Fruit fly (Drosophila melanogaster): ENCODE data around the gene Past1.

Gene Past1

DNA sequence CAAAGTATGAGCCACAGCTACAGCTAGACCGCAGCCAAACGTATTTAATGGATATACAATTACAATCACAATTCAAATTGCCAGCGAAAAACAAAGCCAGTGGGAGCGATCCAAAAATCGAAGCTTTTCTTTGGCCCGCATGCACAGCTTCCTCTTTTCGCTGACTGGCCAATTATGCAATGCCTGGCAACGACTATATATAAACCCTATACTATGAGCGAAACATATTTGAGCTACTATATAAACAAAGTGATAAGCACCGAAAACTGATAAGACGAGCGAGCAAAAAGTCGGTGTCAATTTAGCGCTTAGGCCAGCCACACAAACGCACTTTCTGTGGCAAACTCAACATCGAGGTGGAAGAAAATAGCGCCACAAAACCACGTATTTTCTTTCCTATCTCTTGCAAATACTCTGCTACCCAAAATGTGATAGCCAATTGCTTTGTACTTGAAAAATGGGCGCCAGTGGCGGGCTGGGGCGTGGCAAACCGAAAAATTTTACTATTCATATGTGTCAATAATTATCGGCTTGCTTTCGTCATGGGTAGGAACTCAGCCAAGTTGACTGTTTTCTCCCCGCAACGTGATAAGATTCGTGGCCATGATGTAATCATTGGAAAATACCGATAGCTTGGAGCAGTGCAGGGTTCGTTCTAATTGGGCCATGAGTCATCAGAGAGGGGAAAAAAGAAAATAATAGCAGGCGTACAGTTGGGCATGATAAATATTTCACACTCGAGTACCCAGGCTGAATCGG lies 2.7 kb downstream of the Past1 start:
- TF ChIP-seq Rel (GFP tag; optimal IDR thresholded peaks at IDR 0.05) (no peak), Rel (tag; optimal IDR thresholded peaks at IDR 0.05) (no peak), Sp1 (GFP tag; optimal IDR thresholded peaks at IDR 0.05) (no peak), GATAd (GFP tag; optimal IDR thresholded peaks at IDR 0.05) (no peak), lola (GFP tag; optimal IDR thresholded peaks at IDR 0.05) (no peak), foxo (GFP tag; optimal IDR thresholded peaks at IDR 0.05) (no peak), OdsH (GFP tag; optimal IDR thresholded peaks at IDR 0.05) (no peak)

DNA sequence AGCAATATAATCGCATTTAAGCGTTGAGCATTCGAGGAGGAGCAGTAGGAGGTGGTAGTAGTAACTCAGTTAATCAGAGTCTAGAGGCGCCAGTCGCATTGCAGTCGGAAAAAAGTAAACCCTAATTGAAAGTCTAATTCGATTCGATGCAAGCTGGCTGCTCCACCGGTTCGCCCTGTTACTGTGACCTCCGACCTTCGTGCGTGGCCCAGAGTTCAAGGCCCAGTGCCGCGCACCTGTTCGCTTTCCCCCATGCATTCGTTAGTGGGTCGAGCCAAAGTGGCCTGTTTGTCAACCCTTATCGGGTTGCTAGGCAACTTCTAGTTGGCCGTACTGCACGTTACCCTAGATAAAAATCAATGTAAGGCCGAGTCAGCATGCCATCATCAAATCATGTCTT lies 3.3 kb downstream of the Past1 start:
- no peak for TF ChIP-seq Myc (optimal IDR thresholded peaks at IDR 0.05)
- TF ChIP-seq CG9705 (GFP tag; optimal IDR thresholded peaks at IDR 0.05), result no peak
- TF ChIP-seq OdsH (GFP tag; optimal IDR thresholded peaks at IDR 0.05), result no peak
- no peak for TF ChIP-seq Rel (GFP tag; optimal IDR thresholded peaks at IDR 0.05)
- TF ChIP-seq Rel (tag; optimal IDR thresholded peaks at IDR 0.05), result no peak
- TF ChIP-seq dsf (GFP tag; optimal IDR thresholded peaks at IDR 0.05; ENCODE audit: borderline replicate concordance), result no peak
- no peak for TF ChIP-seq tai (GFP tag; optimal IDR thresholded peaks at IDR 0.05)
- TF ChIP-seq fru (GFP tag; optimal IDR thresholded peaks at IDR 0.05), result no peak
- no peak for TF ChIP-seq N (GFP tag; optimal IDR thresholded peaks at IDR 0.05)

DNA sequence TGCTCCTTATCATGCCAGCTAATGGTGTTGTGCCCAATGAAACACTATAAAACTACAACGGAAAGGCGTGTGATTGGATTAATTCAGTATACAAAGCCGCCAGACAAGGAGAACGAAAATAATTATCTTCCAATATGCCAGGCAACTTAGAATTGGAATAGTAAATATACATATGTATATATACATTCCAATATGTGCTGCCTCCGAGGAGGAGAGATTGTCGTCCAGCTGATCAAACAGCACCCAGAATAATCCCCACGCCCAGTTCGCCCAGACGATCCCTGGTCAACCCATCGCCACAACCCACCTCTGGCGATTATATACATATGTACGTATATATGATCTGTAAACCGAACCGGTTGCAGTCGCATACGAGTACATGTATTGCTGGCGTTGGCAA lies 4.1 kb downstream of the Past1 start:
- no peak for TF ChIP-seq foxo (GFP tag; optimal IDR thresholded peaks at IDR 0.05)
- no peak for TF ChIP-seq sv (GFP tag; optimal IDR thresholded peaks at IDR 0.05)
- no peak for TF ChIP-seq ey (GFP tag; optimal IDR thresholded peaks at IDR 0.05)
- TF ChIP-seq h (GFP tag; optimal IDR thresholded peaks at IDR 0.05), result no peak
- no peak for TF ChIP-seq sage (GFP tag; optimal IDR thresholded peaks at IDR 0.05)
- no peak for TF ChIP-seq jim (GFP tag; optimal IDR thresholded peaks at IDR 0.05)
- TF ChIP-seq usp (GFP tag; optimal IDR thresholded peaks at IDR 0.05), result no peak
- no peak for TF ChIP-seq br (GFP tag; optimal IDR thresholded peaks at IDR 0.05)

DNA sequence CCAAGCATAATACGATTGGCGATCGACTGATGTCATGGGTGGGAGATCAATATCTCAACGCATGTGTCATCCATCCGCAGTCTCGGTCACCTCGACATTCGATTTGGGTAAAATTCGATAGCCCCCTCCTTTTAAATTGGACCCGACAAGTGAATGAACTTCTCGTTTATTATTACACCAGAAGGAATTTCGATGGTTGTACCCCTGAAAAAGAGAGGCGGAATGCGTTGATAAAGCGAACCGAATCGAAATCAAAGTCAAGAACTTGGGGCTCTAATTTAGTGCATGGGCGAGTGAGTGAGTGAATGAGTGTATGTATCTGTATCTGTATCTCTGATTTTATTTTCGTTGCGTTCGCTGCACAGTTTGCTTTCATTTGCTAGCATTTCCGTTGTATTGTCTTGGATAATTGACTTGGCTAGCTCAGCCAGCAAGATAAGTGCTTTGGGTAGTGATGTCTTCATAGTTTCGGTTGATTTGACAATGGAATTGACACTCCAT lies 4.9 kb downstream of the Past1 start:
- TF ChIP-seq CG32264 (GFP tag; optimal IDR thresholded peaks at IDR 0.05) (no peak), sage (GFP tag; optimal IDR thresholded peaks at IDR 0.05) (no peak), Jra (GFP tag; optimal IDR thresholded peaks at IDR 0.05) (no peak), woc (GFP tag; optimal IDR thresholded peaks at IDR 0.05) (no peak), dsf (GFP tag; optimal IDR thresholded peaks at IDR 0.05; ENCODE audit: borderline replicate concordance) (no peak), Rel (GFP tag; optimal IDR thresholded peaks at IDR 0.05) (no peak), Rel (tag; optimal IDR thresholded peaks at IDR 0.05) (no peak), OdsH (GFP tag; optimal IDR thresholded peaks at IDR 0.05) (no peak), Vsx2 (GFP tag; optimal IDR thresholded peaks at IDR 0.05; ENCODE audit: partially characterized antibody) (no peak), rgr (GFP tag; optimal IDR thresholded peaks at IDR 0.05) (no peak), Dif (GFP tag; optimal IDR thresholded peaks at IDR 0.05; ENCODE audit: partially characterized antibody) (no peak), lola (GFP tag; optimal IDR thresholded peaks at IDR 0.05) (no peak), tai (GFP tag; optimal IDR thresholded peaks at IDR 0.05) (no peak), Sp1 (GFP tag; optimal IDR thresholded peaks at IDR 0.05) (no peak), pan (optimal IDR thresholded peaks at IDR 0.05) (no peak), br (GFP tag; optimal IDR thresholded peaks at IDR 0.05) (no peak), sv (GFP tag; optimal IDR thresholded peaks at IDR 0.05) (no peak), Abd-B (GFP tag; optimal IDR thresholded peaks at IDR 0.05) (no peak)

DNA sequence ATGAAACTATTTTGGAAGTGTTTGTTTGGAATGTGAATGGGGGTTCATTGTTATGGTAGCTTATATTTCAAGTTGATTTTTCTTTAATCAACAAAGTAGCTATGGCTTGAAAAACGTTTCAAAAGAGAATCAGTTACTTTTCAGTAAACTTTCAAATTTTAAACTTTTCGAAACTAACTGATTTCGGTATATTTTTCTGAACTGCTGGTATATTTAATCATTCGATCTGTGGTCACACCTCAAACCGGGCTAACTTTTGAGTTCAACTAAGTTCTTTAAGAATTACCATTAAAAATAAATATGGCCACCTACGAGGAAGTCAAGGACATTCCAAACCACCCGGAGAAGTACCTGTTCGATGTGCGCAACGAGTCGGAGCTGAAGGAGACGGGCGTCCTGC lies 7.7 kb downstream of the Past1 start, which contains the start of gene CG12279:
TSS of gene CG12279 (plus strand) at position 234 of the 400 bp plus-strand sequence.
- TF ChIP-seq Sp1 (GFP tag; optimal IDR thresholded peaks at IDR 0.05), result no peak
- no peak for TF ChIP-seq CG32264 (GFP tag; optimal IDR thresholded peaks at IDR 0.05)
- no peak for TF ChIP-seq lola (GFP tag; optimal IDR thresholded peaks at IDR 0.05)
- TF ChIP-seq Hr83 (GFP tag; optimal IDR thresholded peaks at IDR 0.05; ENCODE audit: poor library complexity, severe bottlenecking), result no peak
- TF ChIP-seq psq (GFP tag; optimal IDR thresholded peaks at IDR 0.05), result no peak
- TF ChIP-seq pan (optimal IDR thresholded peaks at IDR 0.05), result no peak
- no peak for TF ChIP-seq br (GFP tag; optimal IDR thresholded peaks at IDR 0.05)
- TF ChIP-seq foxo (GFP tag; optimal IDR thresholded peaks at IDR 0.05), result no peak
- no peak for TF ChIP-seq usp (GFP tag; optimal IDR thresholded peaks at IDR 0.05)
- TF ChIP-seq fru (GFP tag; optimal IDR thresholded peaks at IDR 0.05), result no peak
- no peak for TF ChIP-seq CrebA (GFP tag; optimal IDR thresholded peaks at IDR 0.05; ENCODE audit: borderline replicate concordance)
- TF ChIP-seq jim (GFP tag; optimal IDR thresholded peaks at IDR 0.05), result no peak
- no peak for TF ChIP-seq Rel (GFP tag; optimal IDR thresholded peaks at IDR 0.05)
- TF ChIP-seq Rel (tag; optimal IDR thresholded peaks at IDR 0.05), result no peak
- TF ChIP-seq sage (GFP tag; optimal IDR thresholded peaks at IDR 0.05), result no peak
- no peak for TF ChIP-seq N (GFP tag; optimal IDR thresholded peaks at IDR 0.05)
- no peak for TF ChIP-seq Abd-B (GFP tag; optimal IDR thresholded peaks at IDR 0.05)
- TF ChIP-seq h (GFP tag; optimal IDR thresholded peaks at IDR 0.05), result no peak
